Worm (Caenorhabditis elegans) whole organism, late embryonic: Measurements from ENCODE around the gene dmsr-16.

ENCODE experiments used
- K02D7.2 ChIP-seq: sonication (generic microtip); optimal IDR thresholded peaks from 2 replicates; lab custom pipeline; 2017; ENCODE audit warnings: mild to moderate bottlenecking, missing genetic modification characterization, missing compliant biosample characterization
- T23F11.4 ChIP-seq: fragments of 200-800 bp; sonication (Bioruptor generic); optimal IDR thresholded peaks from 2 replicates; lab custom pipeline; 2018; ENCODE audit warnings: mild to moderate bottlenecking, missing genetic modification characterization, missing compliant biosample characterization
- Y22D7AL.16 ChIP-seq: sonication (generic microtip); optimal IDR thresholded peaks from 2 replicates; lab custom pipeline; 2016; ENCODE audit warnings: missing genetic modification characterization, missing compliant biosample characterization
- ahr-1 ChIP-seq: sonication (generic microtip); optimal IDR thresholded peaks from 2 replicates; lab custom pipeline; 2016; ENCODE audit warnings: missing genetic modification characterization, missing compliant biosample characterization
- ceh-14 ChIP-seq: sonication (generic microtip); optimal IDR thresholded peaks from 2 replicates; lab custom pipeline; 2016; ENCODE audit warnings: missing genotype, missing genetic modification characterization, missing compliant biosample characterization
- ceh-18 ChIP-seq: sonication (generic microtip); optimal IDR thresholded peaks from 2 replicates; lab custom pipeline; 2016; ENCODE audit warnings: missing genetic modification characterization, missing compliant biosample characterization
- ceh-19 ChIP-seq: fragments of 200-800 bp; sonication (Bioruptor generic); optimal IDR thresholded peaks from 2 replicates; lab custom pipeline; 2018; ENCODE audit warnings: mild to moderate bottlenecking, missing genetic modification characterization, missing compliant biosample characterization
- ceh-2 ChIP-seq: sonication (generic microtip); optimal IDR thresholded peaks from 2 replicates; lab custom pipeline; 2016; ENCODE audit warnings: missing genotype, missing genetic modification characterization, missing compliant biosample characterization
- ceh-22 ChIP-seq: sonication (generic microtip); optimal IDR thresholded peaks from 2 replicates; lab custom pipeline; 2017; ENCODE audit warnings: missing biosample characterization, missing genetic modification characterization
- ceh-24 ChIP-seq: sonication (generic microtip); optimal IDR thresholded peaks from 2 replicates; lab custom pipeline; 2016; ENCODE audit warnings: mild to moderate bottlenecking, missing genetic modification characterization, missing compliant biosample characterization
- ceh-6 ChIP-seq: fragments of 200-800 bp; sonication (Bioruptor generic); optimal IDR thresholded peaks from 2 replicates; lab custom pipeline; 2018; ENCODE audit warnings: mild to moderate bottlenecking, missing genetic modification characterization, missing compliant biosample characterization
- ceh-9 ChIP-seq: sonication (generic microtip); optimal IDR thresholded peaks from 2 replicates; lab custom pipeline; 2016; ENCODE audit warnings: mild to moderate bottlenecking, missing genetic modification characterization, inconsistent platforms, missing compliant biosample characterization
- che-1 ChIP-seq: sonication (generic microtip); optimal IDR thresholded peaks from 2 replicates; lab custom pipeline; 2016; ENCODE audit warnings: mild to moderate bottlenecking, missing genetic modification characterization, missing compliant biosample characterization
- dmd-4 ChIP-seq: sonication (generic microtip); optimal IDR thresholded peaks from 2 replicates; lab custom pipeline; 2016; ENCODE audit warnings: borderline replicate concordance, missing genetic modification characterization, missing compliant biosample characterization
- dve-1 ChIP-seq: sonication (generic microtip); optimal IDR thresholded peaks from 2 replicates; lab custom pipeline; 2017; ENCODE audit warnings: antibody characterized with exemption, mild to moderate bottlenecking, missing genetic modification characterization, missing compliant biosample characterization
- elt-4 ChIP-seq: sonication (generic microtip); optimal IDR thresholded peaks from 2 replicates; lab custom pipeline; 2016; ENCODE audit warnings: missing genetic modification characterization, missing compliant biosample characterization
- ets-4 ChIP-seq: sonication (generic microtip); optimal IDR thresholded peaks from 2 replicates; lab custom pipeline; 2016; ENCODE audit warnings: missing genetic modification characterization, missing compliant biosample characterization
- fkh-10 ChIP-seq: fragments of 150-350 bp; optimal IDR thresholded peaks from 2 replicates; lab custom pipeline; 2014; ENCODE audit warnings: missing biosample characterization, missing genetic modification reagents, missing genetic modification characterization
- fkh-6 ChIP-seq: sonication (generic microtip); optimal IDR thresholded peaks from 2 replicates; lab custom pipeline; 2016; ENCODE audit warnings: missing genetic modification characterization, missing compliant biosample characterization
- gmeb-2 ChIP-seq: sonication (generic microtip); optimal IDR thresholded peaks from 2 replicates; lab custom pipeline; 2016; ENCODE audit warnings: missing genetic modification characterization, inconsistent platforms, missing compliant biosample characterization
- hlh-30 ChIP-seq: sonication (generic microtip); optimal IDR thresholded peaks from 2 replicates; lab custom pipeline; 2017; ENCODE audit warnings: antibody characterized with exemption, missing genetic modification characterization, missing compliant biosample characterization; ENCODE audit not compliant: insufficient read depth
- lin-11 ChIP-seq: fragments of 200-800 bp; sonication (Bioruptor generic); optimal IDR thresholded peaks from 2 replicates; lab custom pipeline; 2018; ENCODE audit warnings: mild to moderate bottlenecking, missing genetic modification characterization, missing compliant biosample characterization
- madf-2 ChIP-seq: sonication (generic microtip); optimal IDR thresholded peaks from 2 replicates; lab custom pipeline; 2017; ENCODE audit warnings: missing genetic modification characterization, missing compliant biosample characterization
- nhr-11 ChIP-seq: fragments of 150-350 bp; optimal IDR thresholded peaks from 2 replicates; lab custom pipeline; 2014; ENCODE audit warnings: missing biosample characterization, missing genetic modification characterization
- nhr-232 ChIP-seq: sonication (generic microtip); optimal IDR thresholded peaks from 2 replicates; lab custom pipeline; 2016; ENCODE audit warnings: missing genetic modification characterization, missing compliant biosample characterization
- odd-2 ChIP-seq: sonication (generic microtip); optimal IDR thresholded peaks from 2 replicates; lab custom pipeline; 2017; ENCODE audit warnings: antibody characterized with exemption, mild to moderate bottlenecking, missing genetic modification characterization, missing compliant biosample characterization
- pax-1 ChIP-seq: fragments of 150-350 bp; optimal IDR thresholded peaks from 2 replicates; lab custom pipeline; 2014; ENCODE audit warnings: missing biosample characterization, missing genetic modification characterization
- pha-2 ChIP-seq: sonication (generic microtip); optimal IDR thresholded peaks from 2 replicates; lab custom pipeline; 2017; ENCODE audit warnings: mild to moderate bottlenecking, missing genetic modification characterization, missing compliant biosample characterization
- pha-4 ChIP-seq: fragments of 150-350 bp; optimal IDR thresholded peaks from 2 replicates; lab custom pipeline; 2018; ENCODE audit warnings: missing biosample characterization, missing genetic modification reagents, missing genetic modification characterization
- pros-1 ChIP-seq: fragments of 150-350 bp; optimal IDR thresholded peaks from 2 replicates; lab custom pipeline; 2014; ENCODE audit warnings: missing biosample characterization, missing genetic modification reagents, missing genetic modification characterization
- ref-2 ChIP-seq: sonication (generic microtip); optimal IDR thresholded peaks from 2 replicates; lab custom pipeline; 2016; ENCODE audit warnings: missing genetic modification characterization, missing compliant biosample characterization
- rnt-1 ChIP-seq: sonication (generic microtip); optimal IDR thresholded peaks from 2 replicates; lab custom pipeline; 2016; ENCODE audit warnings: missing genetic modification characterization, missing compliant biosample characterization
- syd-9 ChIP-seq: sonication (generic microtip); optimal IDR thresholded peaks from 2 replicates; lab custom pipeline; 2016; ENCODE audit warnings: mild to moderate bottlenecking, missing genetic modification characterization, moderate library complexity, missing compliant biosample characterization
- unc-42 ChIP-seq: sonication (generic microtip); optimal IDR thresholded peaks from 2 replicates; lab custom pipeline; 2016; ENCODE audit warnings: missing genotype, missing genetic modification characterization, missing compliant biosample characterization
- unc-55 ChIP-seq: sonication (generic microtip); optimal IDR thresholded peaks from 2 replicates; lab custom pipeline; 2017; ENCODE audit warnings: missing biosample characterization, missing genetic modification reagents, missing genetic modification characterization

Gene dmsr-16

ce11 chrV:6808962-6809361 lies at the start of gene dmsr-16:
TSS of gene dmsr-16 (minus strand) at chrV:6809062.
- TF ChIP-seq ceh-19, result no peak
- no peak for TF ChIP-seq pax-1 (tag; lab: Kevin White, UChicago)
- TF ChIP-seq, all 69 proteins: peak for 0

DNA sequence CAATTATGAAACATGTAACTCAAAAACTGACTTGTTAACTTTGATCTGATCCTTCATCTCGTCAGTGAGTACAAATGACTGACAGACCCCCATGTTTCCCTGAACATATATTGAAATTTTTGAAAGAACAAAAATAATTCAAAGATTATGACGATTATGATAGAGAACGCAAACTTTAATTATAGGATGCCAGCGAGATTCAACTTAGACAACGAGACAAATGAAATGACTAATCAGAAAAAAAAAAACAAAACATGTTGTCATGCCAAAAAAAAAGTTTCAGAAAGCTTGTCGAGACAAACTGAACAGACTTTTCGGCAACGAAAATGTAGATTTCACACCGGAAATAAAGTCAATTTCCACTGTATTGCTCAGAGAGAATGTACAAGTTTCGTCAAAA lies 45.8 kb upstream of the dmsr-16 start, which contains the start of gene gpa-10:
Gene gpa-10 (minus strand): TSS at position 101 of the 400 bp plus-strand sequence.
- TF ChIP-seq lin-11 (tag; lab: Kevin White, UChicago) (no peak), ceh-14 (no peak), gmeb-2 (tag; lab: Kevin White, UChicago) (no peak), Y22D7AL.16 (no peak), ceh-9 (tag; lab: Kevin White, UChicago) (no peak), elt-4 (tag; lab: Kevin White, UChicago) (no peak)

ce11 chrV:6846507-6846906 lies 37.6 kb upstream of the dmsr-16 start, which contains the start of gene lgc-54:
TSS of gene lgc-54 (minus strand) at chrV:6846607.
- TF ChIP-seq pha-2 (tag; lab: Kevin White, UChicago), result no peak
- TF ChIP-seq Y22D7AL.16, result no peak
- no peak for TF ChIP-seq T23F11.4 (GFP tag; lab: Kevin White, UChicago)
- no peak for TF ChIP-seq ceh-9 (tag; lab: Kevin White, UChicago)
- TF ChIP-seq hlh-30, result no peak
- no peak for TF ChIP-seq dmd-4 (tag; lab: Kevin White, UChicago)
- no peak for TF ChIP-seq gmeb-2 (tag; lab: Kevin White, UChicago)
- no peak for TF ChIP-seq rnt-1 (tag; lab: Kevin White, UChicago)
- TF ChIP-seq ets-4 (tag; lab: Kevin White, UChicago), result no peak
- TF ChIP-seq unc-55 (GFP tag; lab: Kevin White, UChicago), result no peak
- no peak for TF ChIP-seq ref-2 (tag; lab: Kevin White, UChicago)
- no peak for TF ChIP-seq nhr-232 (tag; lab: Kevin White, UChicago)
- TF ChIP-seq madf-2 (tag; lab: Kevin White, UChicago), result no peak
- no peak for TF ChIP-seq ceh-18 (tag; lab: Kevin White, UChicago)
- TF ChIP-seq che-1 (tag; lab: Kevin White, UChicago), result no peak

DNA sequence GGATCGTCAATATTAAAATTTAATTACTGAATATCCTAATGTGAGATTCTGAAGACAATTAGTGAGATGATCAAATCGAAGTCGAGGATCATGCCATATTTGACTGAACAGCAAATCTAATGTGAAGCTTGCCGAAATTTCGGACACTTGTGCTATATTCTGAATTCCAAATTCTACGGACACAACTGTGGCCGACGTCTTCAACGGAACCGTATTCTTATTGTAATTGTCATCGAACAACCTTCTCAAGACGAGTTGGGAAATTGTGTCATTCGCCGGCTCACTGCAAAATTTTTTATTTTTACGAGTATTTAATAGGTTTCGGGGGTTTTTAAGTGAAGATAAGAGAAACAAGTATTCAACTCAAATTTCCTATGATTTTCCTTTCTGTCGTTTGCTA lies 33.6 kb upstream of the dmsr-16 start, which contains the start of gene T15B7.1:
Gene T15B7.1 (plus strand): TSS at position 301 of the 400 bp plus-strand sequence.
- no peak for TF ChIP-seq lin-11 (tag; lab: Kevin White, UChicago)

ce11 chrV:6839008-6839407 lies 30.1 kb upstream of the dmsr-16 start, which contains the start of gene hpo-8:
TSS of gene hpo-8 (plus strand) at chrV:6839289.
- TF ChIP-seq ahr-1 (tag; lab: Kevin White, UChicago), result no peak
- TF ChIP-seq unc-55 (GFP tag; lab: Kevin White, UChicago), result no peak
- no peak for TF ChIP-seq fkh-6 (tag; lab: Kevin White, UChicago)
- TF ChIP-seq ceh-6 (GFP tag; lab: Kevin White, UChicago), result no peak
- TF ChIP-seq ceh-24, result no peak
- TF ChIP-seq rnt-1 (tag; lab: Kevin White, UChicago), result no peak
- no peak for TF ChIP-seq gmeb-2 (tag; lab: Kevin White, UChicago)
- TF ChIP-seq dve-1, result no peak
- TF ChIP-seq fkh-10 (GFP tag; lab: Kevin White, UChicago), result no peak
- TF ChIP-seq ceh-2 (tag; lab: Kevin White, UChicago), result no peak
- no peak for TF ChIP-seq elt-4 (tag; lab: Kevin White, UChicago)
- TF ChIP-seq unc-42 (tag; lab: Kevin White, UChicago), result no peak
- no peak for TF ChIP-seq nhr-11
- TF ChIP-seq pha-4 (tag; lab: Kevin White, UChicago), result no peak
- TF ChIP-seq, all 69 proteins: peak for 0

- TF ChIP-seq ref-2 (tag; lab: Kevin White, UChicago), result no peak
- no peak for TF ChIP-seq ceh-6 (GFP tag; lab: Kevin White, UChicago)
- no peak for TF ChIP-seq ceh-9 (tag; lab: Kevin White, UChicago)
- no peak for TF ChIP-seq ceh-22
- no peak for TF ChIP-seq pros-1 (tag; lab: Kevin White, UChicago)
- no peak for TF ChIP-seq odd-2 (tag; lab: Kevin White, UChicago)
- no peak for TF ChIP-seq K02D7.2
- TF ChIP-seq syd-9 (tag; lab: Kevin White, UChicago), result no peak
- TF ChIP-seq, all 69 proteins: peak for 0
These were observed 29.7 kb upstream of the dmsr-16 start, which contains the start of gene T15B7.15 for ce11 chrV:6838599-6838998. TSS of gene T15B7.15 (minus strand) at chrV:6838665.
